Fruit fly (Drosophila melanogaster): ENCODE measurements around the gene CG4770.

Gene CG4770

DNA sequence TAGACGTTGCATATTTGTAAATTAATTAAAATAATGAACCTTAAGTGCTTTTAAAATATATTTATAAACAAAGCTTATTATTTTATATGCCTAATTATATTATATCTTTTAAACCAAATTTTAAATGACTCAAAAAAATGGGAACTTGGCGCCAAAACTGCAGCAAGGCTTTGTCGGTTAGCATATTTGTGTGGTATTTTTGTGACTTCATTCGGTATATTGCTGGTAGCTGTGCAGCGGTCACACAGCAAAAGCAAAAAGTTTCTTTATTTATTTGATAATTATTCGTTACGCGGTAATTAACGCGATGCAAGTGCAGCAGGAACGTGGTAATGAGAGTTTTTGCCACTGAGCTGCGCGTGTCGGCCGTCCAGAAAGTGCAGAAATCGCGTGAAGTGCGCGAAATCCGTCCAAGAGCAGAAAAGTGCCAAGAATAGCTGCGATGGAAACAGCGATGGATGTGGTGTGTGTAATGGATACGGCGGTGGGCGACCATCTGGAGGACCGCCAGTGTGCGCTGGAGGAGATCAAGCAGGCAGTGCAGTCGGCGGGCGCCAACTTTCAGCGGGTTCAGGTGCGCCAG is 38.7 kb upstream of the CG4770 start, which contains the start of gene Ask1:
Gene Ask1, plus strand, starts transcription at position 250 of the 583 bp plus-strand sequence.
- TF ChIP-seq pad (GFP tag; optimal IDR thresholded peaks at IDR 0.05) (no peak), bab1 (GFP tag; optimal IDR thresholded peaks at IDR 0.05) (peak; percentile 39)

DNA sequence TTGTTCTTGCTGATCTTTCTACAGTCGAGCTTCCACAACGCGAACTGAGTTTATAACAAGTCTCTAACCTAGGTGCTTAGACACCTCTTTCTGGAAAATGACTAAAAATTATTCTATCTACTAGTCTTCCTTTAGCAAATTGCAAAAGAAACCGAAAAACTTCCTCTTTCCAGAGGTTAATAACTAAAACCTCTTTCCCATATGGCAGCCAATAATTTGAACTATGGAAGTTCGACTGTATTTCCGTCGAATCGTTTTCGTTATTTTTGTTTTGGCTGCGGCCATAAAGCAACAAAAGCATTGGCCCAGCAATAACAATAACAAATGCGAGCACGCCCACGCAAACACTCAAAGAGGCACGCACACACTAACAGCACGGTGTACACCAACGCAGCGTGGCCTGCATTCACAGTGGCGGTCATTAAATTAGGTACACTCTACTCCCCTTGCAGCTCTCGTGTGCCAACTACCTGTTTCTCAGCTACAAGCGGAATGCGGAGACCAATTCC is 37.8 kb upstream of the CG4770 start:
- TF ChIP-seq CG11617 (GFP tag; optimal IDR thresholded peaks at IDR 0.05) = peak; percentile 62
- no peak for TF ChIP-seq toe (GFP tag; optimal IDR thresholded peaks at IDR 0.05)
- TF ChIP-seq cnc (optimal IDR thresholded peaks at IDR 0.05) = no peak
- TF ChIP-seq Hr96 (GFP tag; optimal IDR thresholded peaks at IDR 0.05) = peak; percentile 37
- TF ChIP-seq Crg-1 (GFP tag; optimal IDR thresholded peaks at IDR 0.05) = peak; percentile 26
- peak; percentile 52 for TF ChIP-seq CG12768 (GFP tag; optimal IDR thresholded peaks at IDR 0.05)
- TF ChIP-seq tj (GFP tag; optimal IDR thresholded peaks at IDR 0.05) = peak; percentile 11
- TF ChIP-seq bab1 (GFP tag; optimal IDR thresholded peaks at IDR 0.05) = peak; percentile 74
- TF ChIP-seq CG33017 (tag; optimal IDR thresholded peaks at IDR 0.05) = peak; percentile 59
- TF ChIP-seq CG7045 (GFP tag; optimal IDR thresholded peaks at IDR 0.05) = no peak
- TF ChIP-seq cic (GFP tag; optimal IDR thresholded peaks at IDR 0.05) = no peak
- peak; percentile 35 for TF ChIP-seq CG14711 (tag; optimal IDR thresholded peaks at IDR 0.05)
- peak; percentile 52 for TF ChIP-seq pad (GFP tag; optimal IDR thresholded peaks at IDR 0.05)
- TF ChIP-seq CG7101 (tag; optimal IDR thresholded peaks at IDR 0.05) = peak; percentile 66
- TF ChIP-seq Mnt (GFP tag; optimal IDR thresholded peaks at IDR 0.05) = peak; percentile 61
- peak; percentile 18 for TF ChIP-seq CG1620 (GFP tag; optimal IDR thresholded peaks at IDR 0.05)
- TF ChIP-seq Clk (GFP tag; optimal IDR thresholded peaks at IDR 0.05) = no peak

- no peak for TF ChIP-seq kay (GFP tag; ENCODE audit: borderline replicate concordance)
- no peak for TF ChIP-seq bab1 (GFP tag; optimal IDR thresholded peaks at IDR 0.05)
- no peak for TF ChIP-seq Hr96 (GFP tag; optimal IDR thresholded peaks at IDR 0.05)
- TF ChIP-seq toe (GFP tag; optimal IDR thresholded peaks at IDR 0.05) = no peak
- no peak for TF ChIP-seq ovo (GFP tag; optimal IDR thresholded peaks at IDR 0.05)
- TF ChIP-seq cic (GFP tag; optimal IDR thresholded peaks at IDR 0.05) = no peak
- TF ChIP-seq tj (GFP tag; optimal IDR thresholded peaks at IDR 0.05) = no peak
- TF ChIP-seq CG12768 (GFP tag; optimal IDR thresholded peaks at IDR 0.05) = no peak
- TF ChIP-seq CG11617 (GFP tag; optimal IDR thresholded peaks at IDR 0.05) = no peak
- TF ChIP-seq CG33017 (tag; optimal IDR thresholded peaks at IDR 0.05) = no peak
Observed at dm6 chr3R:19888156-19888784, 30.0 kb upstream of the CG4770 start, which contains the start of gene ninaE. TSS of gene ninaE (minus strand) at chr3R:19888206.

- TF ChIP-seq CG14711 (tag; optimal IDR thresholded peaks at IDR 0.05) (peak; percentile 52), Crg-1 (GFP tag; optimal IDR thresholded peaks at IDR 0.05) (no peak), CG12768 (GFP tag; optimal IDR thresholded peaks at IDR 0.05) (peak; percentile 12), CG7101 (tag; optimal IDR thresholded peaks at IDR 0.05) (peak; percentile 8), CG33017 (tag; optimal IDR thresholded peaks at IDR 0.05) (peak; percentile 15), kay (GFP tag; ENCODE audit: borderline replicate concordance) (no peak), toe (GFP tag; optimal IDR thresholded peaks at IDR 0.05) (no peak)
Observed at dm6 chr3R:19889603-19890187, 28.6 kb upstream of the CG4770 start.

- TF ChIP-seq pad (GFP tag; optimal IDR thresholded peaks at IDR 0.05) (peak; percentile 2), CG5204 (GFP tag; optimal IDR thresholded peaks at IDR 0.05) (peak; percentile 55), CG33017 (tag; optimal IDR thresholded peaks at IDR 0.05) (no peak), cnc (optimal IDR thresholded peaks at IDR 0.05) (no peak), Hr96 (GFP tag; optimal IDR thresholded peaks at IDR 0.05) (no peak), Clk (GFP tag; optimal IDR thresholded peaks at IDR 0.05) (no peak), CG12768 (GFP tag; optimal IDR thresholded peaks at IDR 0.05) (no peak), kay (GFP tag; ENCODE audit: borderline replicate concordance) (no peak), CG7101 (tag; optimal IDR thresholded peaks at IDR 0.05) (peak; percentile 30), bab1 (GFP tag; optimal IDR thresholded peaks at IDR 0.05) (no peak), toe (GFP tag; optimal IDR thresholded peaks at IDR 0.05) (peak; percentile 20), Mnt (GFP tag; optimal IDR thresholded peaks at IDR 0.05) (no peak), tj (GFP tag; optimal IDR thresholded peaks at IDR 0.05) (peak; percentile 7), cic (GFP tag; optimal IDR thresholded peaks at IDR 0.05) (no peak), ovo (GFP tag; optimal IDR thresholded peaks at IDR 0.05) (peak; percentile 33)
Observed at dm6 chr3R:19890340-19890998, 27.8 kb upstream of the CG4770 start, which contains the start of gene CG4733. TSS of gene CG4733 (plus strand) at chr3R:19890689.

- no peak for TF ChIP-seq Mnt (GFP tag; optimal IDR thresholded peaks at IDR 0.05)
- TF ChIP-seq kay (GFP tag; ENCODE audit: borderline replicate concordance) = no peak
- peak; percentile 12 for TF ChIP-seq CG12768 (GFP tag; optimal IDR thresholded peaks at IDR 0.05)
- no peak for TF ChIP-seq tj (GFP tag; optimal IDR thresholded peaks at IDR 0.05)
- no peak for TF ChIP-seq pad (GFP tag; optimal IDR thresholded peaks at IDR 0.05)
Observed at dm6 chr3R:19891363-19891762, 26.9 kb upstream of the CG4770 start.
